Fruit fly (Drosophila melanogaster) whole organism, embryonic: ENCODE results near the gene rgn.

Source experiments
- Abd-B ChIP-seq: fragments of 200-800 bp; sonication (Bioruptor generic); optimal IDR thresholded peaks from 2 replicates; lab custom pipeline; 2018; ENCODE audit warnings: missing biosample characterization, mild to moderate bottlenecking, missing genetic modification characterization, moderate library complexity
- Awh ChIP-seq: fragments of 200-800 bp; sonication (Bioruptor generic); IDR thresholded peaks from 2 replicates; pipeline ENCODE4, ENCODE4 v1.3.6; 2022; ENCODE audit warnings: missing biosample characterization, missing genetic modification characterization
- CG10147 ChIP-seq: fragments of 200-800 bp; sonication (Bioruptor generic); optimal IDR thresholded peaks from 2 replicates; lab custom pipeline; 2019; ENCODE audit warnings: missing biosample characterization, mild to moderate bottlenecking, missing genetic modification characterization, moderate library complexity
- CG12104 ChIP-seq: fragments of 200-800 bp; sonication (Bioruptor generic); optimal IDR thresholded peaks from 3 replicates; lab custom pipeline; 2016; ENCODE audit warnings: missing biosample characterization, missing genetic modification characterization
- CG12391 ChIP-seq: fragments of 200-800 bp; sonication (Bioruptor generic); optimal IDR thresholded peaks from 3 replicates; lab custom pipeline; 2018; ENCODE audit warnings: missing biosample characterization, mild to moderate bottlenecking, missing genetic modification characterization, moderate library complexity
- CG1647 ChIP-seq: fragments of 200-800 bp; sonication (Bioruptor generic); optimal IDR thresholded peaks from 3 replicates; lab custom pipeline; 2016; ENCODE audit warnings: missing biosample characterization, missing genetic modification characterization
- CG17361 ChIP-seq: fragments of 200-800 bp; sonication (Bioruptor generic); IDR thresholded peaks from 3 replicates; pipeline ENCODE4 v1.3.6; 2022; ENCODE audit warnings: missing biosample characterization, missing genetic modification characterization
- CG1832 ChIP-seq: fragments of 200-800 bp; sonication (Bioruptor generic); optimal IDR thresholded peaks from 2 replicates; lab custom pipeline; 2017; ENCODE audit warnings: missing biosample characterization, mild to moderate bottlenecking, missing genetic modification characterization, inconsistent platforms
- CG18764 ChIP-seq: fragments of 200-800 bp; sonication (Bioruptor generic); optimal IDR thresholded peaks from 3 replicates; lab custom pipeline; 2016; ENCODE audit warnings: missing biosample characterization, missing genetic modification characterization
- CG2116 ChIP-seq: fragments of 200-800 bp; sonication (Bioruptor generic); optimal IDR thresholded peaks from 3 replicates; lab custom pipeline; 2018; ENCODE audit warnings: missing biosample characterization, mild to moderate bottlenecking, missing genetic modification characterization
- CG42726 ChIP-seq: fragments of 200-800 bp; sonication (Bioruptor generic); IDR thresholded peaks from 2 replicates; pipeline ENCODE4 v1.3.6; 2022; ENCODE audit warnings: missing biosample characterization, missing genetic modification characterization; ENCODE audit not compliant: partially characterized antibody
- CG4360 ChIP-seq: fragments of 200-800 bp; sonication (Bioruptor generic); IDR thresholded peaks from 2 replicates; pipeline ENCODE4 v1.3.6; 2022; ENCODE audit warnings: missing biosample characterization, missing genetic modification characterization
- CG4424 ChIP-seq: fragments of 200-800 bp; sonication (Bioruptor generic); optimal IDR thresholded peaks from 3 replicates; lab custom pipeline; 2016; ENCODE audit warnings: missing biosample characterization, missing genetic modification characterization
- CG4854 ChIP-seq: fragments of 200-800 bp; sonication (Bioruptor generic); optimal IDR thresholded peaks from 2 replicates; lab custom pipeline; 2016; ENCODE audit warnings: missing biosample characterization, missing genetic modification characterization, inconsistent platforms
- CG5180 ChIP-seq: fragments of 200-800 bp; sonication (Bioruptor generic); optimal IDR thresholded peaks from 3 replicates; lab custom pipeline; 2017; ENCODE audit warnings: missing biosample characterization, missing genetic modification characterization, mild to moderate bottlenecking, moderate library complexity, missing genetic modification reagents
- CG5953 ChIP-seq: fragments of 200-800 bp; sonication (Bioruptor generic); IDR thresholded peaks from 2 replicates; pipeline ENCODE4 v1.3.6; 2022; ENCODE audit warnings: missing biosample characterization, missing genetic modification characterization
- CG6791 ChIP-seq: fragments of 200-800 bp; sonication (Bioruptor generic); IDR thresholded peaks from 3 replicates; pipeline ENCODE4 v1.3.6; 2022; ENCODE audit warnings: missing biosample characterization, missing genetic modification characterization; ENCODE audit not compliant: partially characterized antibody
- CG7357 ChIP-seq: fragments of 200-800 bp; sonication (Bioruptor generic); IDR thresholded peaks from 3 replicates; pipeline ENCODE4 v1.3.6; 2022; ENCODE audit warnings: missing biosample characterization, missing genetic modification characterization
- CG7928 ChIP-seq: fragments of 200-800 bp; sonication (Bioruptor generic); optimal IDR thresholded peaks from 2 replicates; lab custom pipeline; 2017; ENCODE audit warnings: missing biosample characterization, mild to moderate bottlenecking, missing genetic modification characterization
- CG8359 ChIP-seq: fragments of 200-800 bp; sonication (Bioruptor generic); optimal IDR thresholded peaks from 2 replicates; lab custom pipeline; 2017; ENCODE audit warnings: missing biosample characterization, mild to moderate bottlenecking, missing genetic modification characterization, borderline replicate concordance
- Dll ChIP-seq: fragments of 200-800 bp; sonication (Bioruptor generic); IDR thresholded peaks from 4 replicates; pipeline ENCODE4 v1.3.6; 2022; ENCODE audit warnings: missing biosample characterization, missing genetic modification characterization; ENCODE audit not compliant: partially characterized antibody
- Dp ChIP-seq: fragments of 200-800 bp; sonication (Bioruptor generic); optimal IDR thresholded peaks from 2 replicates; lab custom pipeline; 2018; ENCODE audit warnings: missing biosample characterization, mild to moderate bottlenecking, missing genetic modification characterization, moderate library complexity
- Drgx ChIP-seq: fragments of 200-800 bp; sonication (Bioruptor generic); IDR thresholded peaks from 2 replicates; pipeline ENCODE4 v1.3.6; 2022; ENCODE audit warnings: missing biosample characterization, missing genetic modification characterization
- Hr39 ChIP-seq: fragments of >200 bp; optimal IDR thresholded peaks from 2 replicates; lab custom pipeline; 2017
- Max ChIP-seq: fragments of 200-800 bp; sonication (Bioruptor generic); optimal IDR thresholded peaks from 2 replicates; lab custom pipeline; 2016; ENCODE audit warnings: missing biosample characterization, mild to moderate bottlenecking, missing genetic modification characterization
- NC2α ChIP-seq: fragments of 200-800 bp; sonication (Bioruptor generic); optimal IDR thresholded peaks from 2 replicates; lab custom pipeline; 2016; ENCODE audit warnings: missing biosample characterization, missing genetic modification characterization
- Pdp1 ChIP-seq, 2 experiments: fragments of 200-800 bp; sonication (Bioruptor generic); optimal IDR thresholded peaks; 3 replicates each; lab custom pipeline; 2016; ENCODE audit warnings: missing biosample characterization in 2 of 2, missing genetic modification characterization in 2 of 2, mild to moderate bottlenecking in 1 of 2, moderate library complexity in 1 of 2
- Ravus ChIP-seq: fragments of 200-800 bp; sonication (Bioruptor generic); IDR thresholded peaks from 2 replicates; pipeline ENCODE4 v1.3.6; 2022; ENCODE audit warnings: missing biosample characterization, missing genetic modification characterization
- Rfx ChIP-seq: fragments of 200-800 bp; sonication (Bioruptor generic); IDR thresholded peaks from 2 replicates; pipeline ENCODE4 v1.3.6; 2022; ENCODE audit warnings: missing biosample characterization, missing genetic modification characterization
- Scr ChIP-seq: fragments of 200-800 bp; sonication (Bioruptor generic); IDR thresholded peaks from 2 replicates; pipeline ENCODE4 v1.3.6; 2022; ENCODE audit warnings: missing biosample characterization, missing genetic modification characterization; ENCODE audit not compliant: partially characterized antibody
- Side ChIP-seq: fragments of 200-800 bp; sonication (Bioruptor generic); optimal IDR thresholded peaks from 2 replicates; lab custom pipeline; 2016; ENCODE audit warnings: missing biosample characterization, missing genetic modification characterization
- Usf ChIP-seq: fragments of 200-800 bp; sonication (Bioruptor generic); optimal IDR thresholded peaks from 2 replicates; lab custom pipeline; 2017; ENCODE audit warnings: missing genotype, missing biosample characterization, missing genetic modification characterization
- Xbp1 ChIP-seq: fragments of 200-800 bp; sonication (Bioruptor generic); optimal IDR thresholded peaks from 3 replicates; lab custom pipeline; 2016; ENCODE audit warnings: missing biosample characterization, mild to moderate bottlenecking, missing genetic modification characterization
- ato ChIP-seq: fragments of 200-800 bp; sonication (Bioruptor generic); IDR thresholded peaks from 2 replicates; pipeline ENCODE4 v1.3.6; 2022; ENCODE audit warnings: missing biosample characterization, missing genetic modification characterization; ENCODE audit not compliant: partially characterized antibody
- bowl ChIP-seq: fragments of 200-800 bp; sonication (Bioruptor generic); IDR thresholded peaks from 2 replicates; pipeline ENCODE4 v1.3.6; 2022; ENCODE audit warnings: missing biosample characterization, missing genetic modification characterization
- chm ChIP-seq: fragments of 200-800 bp; sonication (Bioruptor generic); IDR thresholded peaks from 2 replicates; pipeline ENCODE4 v1.3.6; 2022; ENCODE audit warnings: missing biosample characterization, missing genetic modification characterization
- da ChIP-seq: fragments of 200-800 bp; sonication (Bioruptor generic); optimal IDR thresholded peaks from 2 replicates; lab custom pipeline; 2016; ENCODE audit warnings: missing biosample characterization, missing genetic modification characterization
- dimm ChIP-seq: fragments of 200-800 bp; sonication (Bioruptor generic); IDR thresholded peaks from 2 replicates; pipeline ENCODE4 v1.3.6; 2022; ENCODE audit warnings: missing biosample characterization, missing genetic modification characterization
- dmrt99B ChIP-seq: fragments of 200-800 bp; sonication (Bioruptor generic); optimal IDR thresholded peaks from 2 replicates; lab custom pipeline; 2018; ENCODE audit warnings: missing biosample characterization, mild to moderate bottlenecking, missing genetic modification characterization, moderate library complexity
- dysf ChIP-seq: fragments of 200-800 bp; sonication (Bioruptor generic); IDR thresholded peaks from 3 replicates; pipeline ENCODE4 v1.3.6; 2022; ENCODE audit warnings: missing biosample characterization, missing genetic modification characterization
- fd3F ChIP-seq: fragments of 200-800 bp; sonication (Bioruptor generic); optimal IDR thresholded peaks from 2 replicates; lab custom pipeline; 2018; ENCODE audit warnings: missing biosample characterization, mild to moderate bottlenecking, missing genetic modification characterization, moderate library complexity
- gsb ChIP-seq: fragments of 200-800 bp; sonication (Bioruptor generic); IDR thresholded peaks from 2 replicates; pipeline ENCODE4 v1.3.6; 2022; ENCODE audit warnings: missing biosample characterization, missing genetic modification characterization
- kay ChIP-seq: fragments of 200-800 bp; sonication (Bioruptor generic); optimal IDR thresholded peaks from 2 replicates; lab custom pipeline; 2016; ENCODE audit warnings: missing biosample characterization, missing genetic modification characterization
- lbe ChIP-seq: fragments of 200-800 bp; sonication (Bioruptor generic); optimal IDR thresholded peaks from 2 replicates; lab custom pipeline; 2016; ENCODE audit warnings: missing biosample characterization, mild to moderate bottlenecking, missing genetic modification characterization
- nau ChIP-seq: fragments of 200-800 bp; sonication (Bioruptor generic); optimal IDR thresholded peaks from 3 replicates; lab custom pipeline; 2017; ENCODE audit warnings: missing biosample characterization, mild to moderate bottlenecking, missing genetic modification characterization, missing genetic modification reagents
- psq ChIP-seq: fragments of 200-800 bp; sonication (Bioruptor generic); optimal IDR thresholded peaks from 2 replicates; lab custom pipeline; 2017; ENCODE audit warnings: missing biosample characterization, missing genetic modification characterization
- pum ChIP-seq: fragments of 200-800 bp; sonication (Bioruptor generic); optimal IDR thresholded peaks from 2 replicates; lab custom pipeline; 2016; ENCODE audit warnings: missing biosample characterization, missing genetic modification characterization
- salm ChIP-seq: fragments of 200-800 bp; sonication (Bioruptor generic); optimal IDR thresholded peaks from 2 replicates; lab custom pipeline; 2018; ENCODE audit warnings: missing biosample characterization, mild to moderate bottlenecking, missing genetic modification characterization
- schlank ChIP-seq: fragments of 200-800 bp; sonication (Bioruptor generic); optimal IDR thresholded peaks from 2 replicates; lab custom pipeline; 2018; ENCODE audit warnings: missing biosample characterization, mild to moderate bottlenecking, missing genetic modification characterization
- shn ChIP-seq: fragments of 200-800 bp; sonication (Bioruptor generic); optimal IDR thresholded peaks from 3 replicates; lab custom pipeline; 2016; ENCODE audit warnings: missing biosample characterization, missing genetic modification characterization
- slp2 ChIP-seq: fragments of 200-800 bp; sonication (Bioruptor generic); optimal IDR thresholded peaks from 2 replicates; lab custom pipeline; 2016; ENCODE audit warnings: missing biosample characterization, missing genetic modification characterization
- so ChIP-seq: fragments of 200-800 bp; sonication (Bioruptor generic); IDR thresholded peaks from 3 replicates; pipeline ENCODE4 v1.3.6; 2022; ENCODE audit warnings: missing biosample characterization, missing genetic modification characterization

The rgn gene

dm6 chr3L:21414331-21414730 lies 32.0 kb downstream of the rgn start (continued):
- TF ChIP-seq Pdp1 (GFP tag; optimal IDR thresholded peaks at IDR 0.05; lab: Kevin White, UChicago) (no peak), CG10147 (GFP tag; lab: Kevin White, UChicago) (no peak), salm (tag; lab: Kevin White, UChicago) (no peak), dmrt99B (tag; lab: Kevin White, UChicago) (peak; percentile 8), CG17361 (GFP tag; lab: Robert Waterston, UW) (0 out of 3 replicates have a peak, but pooled peaks have one; percentile 23), CG2116 (GFP tag; lab: Kevin White, UChicago) (no peak), ato (GFP tag; lab: Robert Waterston, UW) (no peak), Hr39 (lab: Kevin White, UChicago) (no peak), Rfx (GFP tag; lab: Robert Waterston, UW) (peak; percentile 36; the same call in 1 of the 2 replicates), Abd-B (GFP tag; lab: Kevin White, UChicago) (no peak), CG7357 (GFP tag; lab: Robert Waterston, UW) (no peak), so (no peak), CG4424 (GFP tag; lab: Kevin White, UChicago) (no peak), CG4854 (no peak), CG42726 (GFP tag; lab: Robert Waterston, UW) (no peak), CG5180 (GFP tag; lab: Kevin White, UChicago) (no peak), dysf (peak; percentile 26; the same call in 1 of the 3 replicates), Xbp1 (no peak), CG5953 (GFP tag; lab: Robert Waterston, UW) (no peak), shn (no peak), chm (GFP tag; lab: Robert Waterston, UW) (no peak), Dll (GFP tag; lab: Robert Waterston, UW) (no peak), CG1832 (GFP tag; lab: Kevin White, UChicago) (no peak), pum (GFP tag; lab: Kevin White, UChicago) (no peak), Max (GFP tag; lab: Kevin White, UChicago) (no peak), NC2α (GFP tag; lab: Kevin White, UChicago) (no peak), slp2 (GFP tag; lab: Kevin White, UChicago) (no peak), CG18764 (GFP tag; lab: Kevin White, UChicago) (no peak), CG4360 (GFP tag; lab: Robert Waterston, UW) (no peak), CG8359 (no peak), gsb (GFP tag; lab: Robert Waterston, UW) (no peak), CG12104 (GFP tag; lab: Kevin White, UChicago) (no peak), Awh (GFP tag; lab: Robert Waterston, UW) (no peak), lbe (GFP tag; lab: Kevin White, UChicago) (no peak), fd3F (GFP tag; lab: Kevin White, UChicago) (no peak), nau (GFP tag; lab: Kevin White, UChicago) (no peak), CG7928 (no peak), CG12391 (tag; lab: Kevin White, UChicago) (no peak), Side (GFP tag; lab: Kevin White, UChicago) (no peak), bowl (no peak), CG1647 (GFP tag; lab: Kevin White, UChicago) (no peak), da (no peak), schlank (tag; lab: Kevin White, UChicago) (no peak), Usf (GFP tag; lab: Kevin White, UChicago) (no peak), CG6791 (GFP tag; lab: Robert Waterston, UW) (no peak), dimm (no peak), Ravus (GFP tag; lab: Robert Waterston, UW) (no peak), Dp (GFP tag; lab: Kevin White, UChicago) (no peak), kay (GFP tag; lab: Kevin White, UChicago) (no peak), Drgx (GFP tag; lab: Robert Waterston, UW) (0 out of 2 replicates have a peak, but pooled peaks have one; percentile 11), Scr (GFP tag; lab: Robert Waterston, UW) (no peak), psq (no peak)
